Worm (Caenorhabditis elegans): Measurements from ENCODE around the gene D2096.13.

D2096.13 gene

ce11 chrIV:8369135-8369534, 10.7 kb upstream of the D2096.13 start, which contains the start of gene D2096.6:
Gene D2096.6, minus strand, starts transcription at chrIV:8369235.
- no peak for TF ChIP-seq peb-1 (tag; optimal IDR thresholded peaks at IDR 0.05)
- no peak for TF ChIP-seq C34F6.9 (tag; optimal IDR thresholded peaks at IDR 0.05)
- TF ChIP-seq egl-27 (tag; optimal IDR thresholded peaks at IDR 0.05) = no peak
- TF ChIP-seq nhr-10 (tag; optimal IDR thresholded peaks at IDR 0.05) = no peak

ce11 chrIV:8367887-8368286, 9.5 kb upstream of the D2096.13 start:
- TF ChIP-seq ztf-4 (tag; optimal IDR thresholded peaks at IDR 0.05) (no peak), nhr-129 (tag; optimal IDR thresholded peaks at IDR 0.05) (no peak)

ce11 chrIV:8366295-8366694, 7.9 kb upstream of the D2096.13 start, which contains the start of gene aagr-1:
Gene aagr-1, plus strand, starts transcription at chrIV:8366521.
- TF ChIP-seq crh-2 (tag; optimal IDR thresholded peaks at IDR 0.05) (peak; percentile 47), fos-1 (tag; optimal IDR thresholded peaks at IDR 0.05) (peak; percentile 45), nhr-11 (tag; optimal IDR thresholded peaks at IDR 0.05) (no peak)

- TF ChIP-seq skn-1 (tag; optimal IDR thresholded peaks at IDR 0.05) = no peak
- no peak for TF ChIP-seq nhr-237 (tag; optimal IDR thresholded peaks at IDR 0.05)
- no peak for TF ChIP-seq unc-62 (GFP tag; optimal IDR thresholded peaks at IDR 0.05)
- TF ChIP-seq gmeb-1 (tag; optimal IDR thresholded peaks at IDR 0.05) = no peak
- TF ChIP-seq nhr-25 (tag; optimal IDR thresholded peaks at IDR 0.05) = no peak
- no peak for TF ChIP-seq R02D3.7 (tag; optimal IDR thresholded peaks at IDR 0.05)
- TF ChIP-seq crh-2 (tag; optimal IDR thresholded peaks at IDR 0.05) = no peak
- no peak for TF ChIP-seq ama-1 (optimal IDR thresholded peaks at IDR 0.05)
- TF ChIP-seq nhr-21 (tag; optimal IDR thresholded peaks at IDR 0.05) = no peak
- TF ChIP-seq sma-9 (GFP tag; optimal IDR thresholded peaks at IDR 0.05) = no peak
- TF ChIP-seq sma-9 (tag; optimal IDR thresholded peaks at IDR 0.05) = no peak
- no peak for TF ChIP-seq ZK546.5 (tag; optimal IDR thresholded peaks at IDR 0.05)
These were observed 4.8 kb upstream of the D2096.13 start, which contains the start of gene D2096.12 for ce11 chrIV:8363163-8363562. Gene D2096.12, plus strand, starts transcription at chrIV:8363463.

ce11 chrIV:8360817-8361216, 2.4 kb upstream of the D2096.13 start, which contains the start of gene sqv-1:
Gene sqv-1, plus strand, starts transcription at chrIV:8361117.
- TF ChIP-seq ceh-16 (tag; optimal IDR thresholded peaks at IDR 0.05) = no peak
- TF ChIP-seq nhr-12 (tag; optimal IDR thresholded peaks at IDR 0.05) = no peak
- TF ChIP-seq R02D3.7 (tag; optimal IDR thresholded peaks at IDR 0.05) = no peak
- no peak for TF ChIP-seq ZK546.5 (tag; optimal IDR thresholded peaks at IDR 0.05)
- no peak for TF ChIP-seq mbf-1 (tag; optimal IDR thresholded peaks at IDR 0.05)
- TF ChIP-seq nhr-21 (tag; optimal IDR thresholded peaks at IDR 0.05) = no peak
- no peak for TF ChIP-seq ztf-4 (tag; optimal IDR thresholded peaks at IDR 0.05)
- no peak for TF ChIP-seq unc-55 (GFP tag; optimal IDR thresholded peaks at IDR 0.05)
- TF ChIP-seq F13H6.1 (tag; optimal IDR thresholded peaks at IDR 0.05) = no peak

ce11 chrIV:8359716-8360407, 1.5 kb upstream of the D2096.13 start, which contains the start of gene D2096.5:
Gene D2096.5, minus strand, starts transcription at chrIV:8359766.
- peak; percentile 36 for TF ChIP-seq unc-55 (GFP tag; optimal IDR thresholded peaks at IDR 0.05)
- TF ChIP-seq C34F6.9 (tag; optimal IDR thresholded peaks at IDR 0.05) = peak; percentile 63
- TF ChIP-seq blmp-1 (tag; optimal IDR thresholded peaks at IDR 0.05; ENCODE audit: insufficient read depth) = no peak

- TF ChIP-seq ceh-82 (tag; optimal IDR thresholded peaks at IDR 0.05) = no peak
- no peak for TF ChIP-seq nhr-237 (tag; optimal IDR thresholded peaks at IDR 0.05)
- no peak for TF ChIP-seq ceh-16 (tag; optimal IDR thresholded peaks at IDR 0.05)
- TF ChIP-seq unc-62 (GFP tag; optimal IDR thresholded peaks at IDR 0.05) = no peak
- no peak for TF ChIP-seq elt-3 (tag; optimal IDR thresholded peaks at IDR 0.05)
These were observed 1.1 kb downstream of the D2096.13 start for ce11 chrIV:8357299-8357698.

- TF ChIP-seq aly-2 (tag; optimal IDR thresholded peaks at IDR 0.05) (no peak), unc-39 (tag; optimal IDR thresholded peaks at IDR 0.05) (no peak), zag-1 (tag; optimal IDR thresholded peaks at IDR 0.05) (no peak), ztf-11 (tag; optimal IDR thresholded peaks at IDR 0.05) (no peak), alr-1 (tag; optimal IDR thresholded peaks at IDR 0.05) (no peak), peb-1 (tag; optimal IDR thresholded peaks at IDR 0.05) (no peak), nhr-6 (tag; optimal IDR thresholded peaks at IDR 0.05) (no peak), mab-5 (tag; optimal IDR thresholded peaks at IDR 0.05) (no peak), unc-62 (GFP tag; optimal IDR thresholded peaks at IDR 0.05) (no peak), snpc-4 (tag; optimal IDR thresholded peaks at IDR 0.05) (no peak), sem-4 (tag; optimal IDR thresholded peaks at IDR 0.05) (no peak), nhr-77 (tag; optimal IDR thresholded peaks at IDR 0.05) (no peak)
These were observed 2.8 kb downstream of the D2096.13 start, which contains the start of the genes F17E9.2 and col-116 for ce11 chrIV:8355592-8355991. Gene F17E9.2, plus strand, starts transcription at chrIV:8355892. Gene col-116, plus strand, starts transcription at chrIV:8355906.
